Fruit fly (Drosophila melanogaster) whole organism, embryonic: Measurements from ENCODE around the gene fliI.

Experiments
- B-H1 ChIP-seq: fragments of 200-800 bp; sonication (Bioruptor generic); IDR thresholded peaks from 3 replicates; pipeline ENCODE4 v1.3.6; 2022; ENCODE audit warnings: missing biosample characterization, missing genetic modification characterization
- CG10209 ChIP-seq: fragments of 200-800 bp; sonication (Bioruptor generic); optimal IDR thresholded peaks from 3 replicates; lab custom pipeline; 2017; ENCODE audit warnings: missing biosample characterization, mild to moderate bottlenecking, missing genetic modification characterization, missing genetic modification reagents
- CG10654 ChIP-seq: fragments of 200-800 bp; sonication (Bioruptor generic); optimal IDR thresholded peaks from 2 replicates; lab custom pipeline; 2016; ENCODE audit warnings: missing biosample characterization, missing genetic modification characterization
- CG11398 ChIP-seq: fragments of 200-800 bp; sonication (Bioruptor generic); optimal IDR thresholded peaks from 2 replicates; lab custom pipeline; 2016; ENCODE audit warnings: missing biosample characterization, missing genetic modification characterization
- CG11560 ChIP-seq: fragments of 200-800 bp; sonication (Bioruptor generic); IDR thresholded peaks from 3 replicates; pipeline ENCODE4 v1.3.6; 2022; ENCODE audit warnings: missing biosample characterization, missing genetic modification characterization
- CG11696 ChIP-seq: fragments of 200-800 bp; sonication (Bioruptor generic); IDR thresholded peaks from 2 replicates; pipeline ENCODE4 v1.3.6; 2022; ENCODE audit warnings: missing biosample characterization, missing genetic modification characterization
- CG11723 ChIP-seq: fragments of 200-800 bp; sonication (Bioruptor generic); optimal IDR thresholded peaks from 2 replicates; lab custom pipeline; 2017; ENCODE audit warnings: missing biosample characterization, mild to moderate bottlenecking, missing genetic modification characterization
- CG12659 ChIP-seq: fragments of 200-800 bp; sonication (Bioruptor generic); optimal IDR thresholded peaks from 3 replicates; lab custom pipeline; 2017; ENCODE audit warnings: mild to moderate bottlenecking, missing biosample characterization, missing genetic modification reagents, missing genetic modification characterization
- CG14860 ChIP-seq: fragments of 200-800 bp; sonication (Bioruptor generic); IDR thresholded peaks from 3 replicates; pipeline ENCODE4 v1.3.6; 2022; ENCODE audit warnings: missing biosample characterization, missing genetic modification characterization; ENCODE audit not compliant: partially characterized antibody
- CG15479 ChIP-seq: fragments of 200-800 bp; sonication (Bioruptor generic); optimal IDR thresholded peaks from 3 replicates; lab custom pipeline; 2019; ENCODE audit warnings: missing biosample characterization, mild to moderate bottlenecking, missing genetic modification characterization, moderate library complexity
- CG2116 ChIP-seq: fragments of 200-800 bp; sonication (Bioruptor generic); optimal IDR thresholded peaks from 3 replicates; lab custom pipeline; 2018; ENCODE audit warnings: missing biosample characterization, mild to moderate bottlenecking, missing genetic modification characterization
- CG31365 ChIP-seq: fragments of 200-800 bp; sonication (Bioruptor generic); optimal IDR thresholded peaks from 2 replicates; lab custom pipeline; 2018; ENCODE audit warnings: missing biosample characterization, mild to moderate bottlenecking, missing genetic modification characterization
- CG31441 ChIP-seq: fragments of 200-800 bp; sonication (Bioruptor generic); IDR thresholded peaks from 2 replicates; pipeline ENCODE4 v1.3.6; 2022; ENCODE audit warnings: missing biosample characterization, missing genetic modification characterization
- CG42726 ChIP-seq: fragments of 200-800 bp; sonication (Bioruptor generic); IDR thresholded peaks from 2 replicates; pipeline ENCODE4 v1.3.6; 2022; ENCODE audit warnings: missing biosample characterization, missing genetic modification characterization; ENCODE audit not compliant: partially characterized antibody
- CG7271 ChIP-seq: fragments of 200-800 bp; sonication (Bioruptor generic); optimal IDR thresholded peaks from 2 replicates; lab custom pipeline; 2018; ENCODE audit warnings: missing biosample characterization, mild to moderate bottlenecking, missing genetic modification characterization, moderate library complexity
- CG7745 ChIP-seq: fragments of 200-800 bp; sonication (Bioruptor generic); optimal IDR thresholded peaks from 2 replicates; lab custom pipeline; 2018; ENCODE audit warnings: missing biosample characterization, mild to moderate bottlenecking, missing genetic modification characterization, moderate library complexity
- CG8388 ChIP-seq: fragments of 200-800 bp; sonication (Bioruptor generic); optimal IDR thresholded peaks from 2 replicates; lab custom pipeline; 2019; ENCODE audit warnings: missing biosample characterization, mild to moderate bottlenecking, missing genetic modification characterization, moderate library complexity
- CG8924 ChIP-seq: fragments of 200-800 bp; optimal IDR thresholded peaks from 3 replicates; lab custom pipeline; 2019; ENCODE audit warnings: missing biosample characterization, mild to moderate bottlenecking, missing genetic modification characterization, moderate library complexity
- CG9797 ChIP-seq: fragments of 200-800 bp; sonication (Bioruptor generic); optimal IDR thresholded peaks from 3 replicates; lab custom pipeline; 2018; ENCODE audit warnings: missing biosample characterization, mild to moderate bottlenecking, missing genetic modification characterization
- CG9932 ChIP-seq: fragments of 200-800 bp; sonication (Bioruptor generic); IDR thresholded peaks from 2 replicates; pipeline ENCODE4 v1.3.6; 2022; ENCODE audit warnings: missing biosample characterization, missing genetic modification characterization
- D ChIP-seq, 2 experiments: fragments of 200-800 bp in 1 of 2; fragments of >200 bp in 1 of 2; sonication (Bioruptor generic) in 1 of 2; optimal IDR thresholded peaks; 2 replicates in 1 of 2; 3 replicates in 1 of 2; lab custom pipeline; 2017; ENCODE audit warnings: mild to moderate bottlenecking in 1 of 2, missing biosample characterization in 1 of 2, missing genetic modification characterization in 1 of 2, missing genetic modification reagents in 1 of 2
- Drgx ChIP-seq: fragments of 200-800 bp; sonication (Bioruptor generic); IDR thresholded peaks from 2 replicates; pipeline ENCODE4 v1.3.6; 2022; ENCODE audit warnings: missing biosample characterization, missing genetic modification characterization
- Fer1 ChIP-seq: fragments of 200-800 bp; sonication (Bioruptor generic); optimal IDR thresholded peaks from 2 replicates; lab custom pipeline; 2017; ENCODE audit warnings: missing biosample characterization, mild to moderate bottlenecking, missing genetic modification characterization
- Fer3 ChIP-seq: fragments of 200-800 bp; sonication (Bioruptor generic); optimal IDR thresholded peaks from 2 replicates; lab custom pipeline; 2018; ENCODE audit warnings: missing biosample characterization, mild to moderate bottlenecking, missing genetic modification characterization, moderate library complexity
- Hmx ChIP-seq: fragments of 200-800 bp; sonication (Bioruptor generic); optimal IDR thresholded peaks from 2 replicates; lab custom pipeline; 2016; ENCODE audit warnings: missing biosample characterization, missing genetic modification characterization
- Med ChIP-seq: fragments of 200-800 bp; sonication (Bioruptor generic); peaks from one replicate; lab custom pipeline; 2016; ENCODE audit warnings: missing biosample characterization, missing genetic modification characterization, mild to moderate bottlenecking, inconsistent platforms, moderate library complexity
- Oli ChIP-seq: fragments of 200-800 bp; sonication (Bioruptor generic); optimal IDR thresholded peaks from 2 replicates; lab custom pipeline; 2018; ENCODE audit warnings: missing biosample characterization, mild to moderate bottlenecking, missing genetic modification characterization, moderate library complexity
- Rfx ChIP-seq: fragments of 200-800 bp; sonication (Bioruptor generic); IDR thresholded peaks from 2 replicates; pipeline ENCODE4 v1.3.6; 2022; ENCODE audit warnings: missing biosample characterization, missing genetic modification characterization
- Six4 ChIP-seq: fragments of 200-800 bp; sonication (Bioruptor generic); optimal IDR thresholded peaks from 2 replicates; lab custom pipeline; 2016; ENCODE audit warnings: missing biosample characterization, missing genetic modification characterization
- Sox100B ChIP-seq: fragments of 200-800 bp; sonication (Bioruptor generic); optimal IDR thresholded peaks from 3 replicates; lab custom pipeline; 2018; ENCODE audit warnings: missing biosample characterization, mild to moderate bottlenecking, missing genetic modification characterization
- Tbp ChIP-seq: fragments of >200 bp; optimal IDR thresholded peaks from 2 replicates; lab custom pipeline; 2018; ENCODE audit warnings: missing biosample characterization, missing genetic modification characterization
- Vsx1 ChIP-seq: fragments of 200-800 bp; sonication (Bioruptor generic); optimal IDR thresholded peaks from 2 replicates; lab custom pipeline; 2017; ENCODE audit warnings: missing biosample characterization, mild to moderate bottlenecking, missing genetic modification characterization, missing genetic modification reagents
- aop ChIP-seq: fragments of 200-800 bp; sonication (Bioruptor generic); IDR thresholded peaks from 2 replicates; pipeline ENCODE4 v1.3.6; 2022; ENCODE audit warnings: missing biosample characterization, missing genetic modification characterization
- ase ChIP-seq: fragments of 200-800 bp; sonication (Bioruptor generic); IDR thresholded peaks from 3 replicates; pipeline ENCODE4 v1.3.6; 2022; ENCODE audit warnings: missing biosample characterization, missing genetic modification characterization
- ci ChIP-seq: fragments of 200-800 bp; sonication (Bioruptor generic); IDR thresholded peaks from 3 replicates; pipeline ENCODE4 v1.3.6; 2022; ENCODE audit warnings: missing biosample characterization, missing genetic modification characterization
- dm ChIP-seq: fragments of 200-800 bp; sonication (Bioruptor generic); optimal IDR thresholded peaks from 3 replicates; lab custom pipeline; 2016; ENCODE audit warnings: missing biosample characterization, missing genetic modification characterization
- fd64A ChIP-seq: fragments of 200-800 bp; sonication (Bioruptor generic); optimal IDR thresholded peaks from 3 replicates; lab custom pipeline; 2018; ENCODE audit warnings: missing biosample characterization, mild to moderate bottlenecking, missing genetic modification characterization
- ftz-f1 ChIP-seq: fragments of 200-800 bp; sonication (Bioruptor generic); optimal IDR thresholded peaks from 2 replicates; lab custom pipeline; 2016; ENCODE audit warnings: missing biosample characterization, missing genetic modification characterization
- gcm2 ChIP-seq: fragments of 200-800 bp; sonication (Bioruptor generic); optimal IDR thresholded peaks from 2 replicates; lab custom pipeline; 2016; ENCODE audit warnings: missing biosample characterization, missing genetic modification characterization
- gfzf ChIP-seq: fragments of 200-800 bp; sonication (Bioruptor generic); optimal IDR thresholded peaks from 2 replicates; lab custom pipeline; 2016; ENCODE audit warnings: missing biosample characterization, mild to moderate bottlenecking, missing genetic modification characterization, moderate library complexity
- mld ChIP-seq: fragments of 200-800 bp; sonication (Bioruptor generic); IDR thresholded peaks from 3 replicates; pipeline ENCODE4 v1.3.6; 2022; ENCODE audit warnings: missing biosample characterization, missing genetic modification characterization; ENCODE audit not compliant: partially characterized antibody
- nerfin-2 ChIP-seq: fragments of 200-800 bp; sonication (Bioruptor generic); IDR thresholded peaks from 2 replicates; pipeline ENCODE4 v1.3.6; 2022; ENCODE audit warnings: missing biosample characterization, missing genetic modification characterization; ENCODE audit not compliant: partially characterized antibody
- p53 ChIP-seq: fragments of 200-800 bp; sonication (Bioruptor generic); optimal IDR thresholded peaks from 2 replicates; lab custom pipeline; 2016; ENCODE audit warnings: missing biosample characterization, missing genetic modification characterization
- peb ChIP-seq: fragments of 200-800 bp; sonication (Bioruptor generic); IDR thresholded peaks from 2 replicates; pipeline ENCODE4 v1.3.6; 2022; ENCODE audit warnings: missing biosample characterization, missing genetic modification characterization
- psq ChIP-seq: fragments of 200-800 bp; sonication (Bioruptor generic); optimal IDR thresholded peaks from 2 replicates; lab custom pipeline; 2017; ENCODE audit warnings: missing biosample characterization, missing genetic modification characterization
- pzg ChIP-seq: fragments of 200-800 bp; sonication (Bioruptor generic); optimal IDR thresholded peaks from 3 replicates; lab custom pipeline; 2018; ENCODE audit warnings: missing biosample characterization, mild to moderate bottlenecking, missing genetic modification characterization, moderate library complexity
- sd ChIP-seq: fragments of 200-800 bp; sonication (Bioruptor generic); optimal IDR thresholded peaks from 3 replicates; lab custom pipeline; 2018; ENCODE audit warnings: missing biosample characterization, mild to moderate bottlenecking, missing genetic modification characterization, moderate library complexity
- sqz ChIP-seq: fragments of 200-800 bp; sonication (Bioruptor generic); optimal IDR thresholded peaks from 3 replicates; lab custom pipeline; 2018; ENCODE audit warnings: missing biosample characterization, mild to moderate bottlenecking, missing genetic modification characterization
- twi ChIP-seq: fragments of 200-800 bp; optimal IDR thresholded peaks from 2 replicates; lab custom pipeline; 2019; ENCODE audit warnings: missing biosample characterization, mild to moderate bottlenecking, missing genetic modification characterization, moderate library complexity
- wor ChIP-seq: fragments of 200-800 bp; sonication (Bioruptor generic); IDR thresholded peaks from 2 replicates; pipeline ENCODE4 v1.3.6; 2022; ENCODE audit warnings: missing biosample characterization, missing genetic modification characterization

fliI gene

dm6 chrX:21345036-21345500 is 5.5 kb downstream of the fliI start, which contains the start of gene dod (continued):
- TF ChIP-seq CG10654 (GFP tag; lab: Kevin White, UChicago) (no peak), sqz (GFP tag; lab: Kevin White, UChicago) (no peak), ftz-f1 (GFP tag; lab: Kevin White, UChicago) (peak; percentile 9), Drgx (GFP tag; lab: Robert Waterston, UW) (peak; percentile 60), ci (peak; percentile 78), CG31441 (GFP tag; lab: Robert Waterston, UW) (no peak; the same call in 1 of the 2 replicates), nerfin-2 (GFP tag; lab: Robert Waterston, UW) (peak; percentile 70), pzg (peak; percentile 99), CG14860 (GFP tag; lab: Robert Waterston, UW) (peak; percentile 62; the same call in 2 of the 3 replicates), Oli (peak; percentile 42), CG9932 (GFP tag; lab: Robert Waterston, UW) (peak; percentile 73), Hmx (GFP tag; lab: Kevin White, UChicago) (no peak), CG11560 (tag; lab: Robert Waterston, UW) (peak; percentile 45; the same call in 2 of the 3 replicates), D (optimal IDR thresholded peaks at IDR 0.05; lab: Kevin White, UChicago) (no peak), D (GFP tag; optimal IDR thresholded peaks at IDR 0.05; lab: Kevin White, UChicago) (no peak), CG12659 (peak; percentile 83), CG10209 (GFP tag; lab: Kevin White, UChicago) (peak; percentile 21), ase (no peak), mld (GFP tag; lab: Robert Waterston, UW) (peak; percentile 69; the same call in 1 of the 3 replicates), CG11696 (GFP tag; lab: Robert Waterston, UW) (peak; percentile 99), CG11723 (no peak), Fer1 (GFP tag; lab: Kevin White, UChicago) (peak; percentile 63), Vsx1 (GFP tag; lab: Kevin White, UChicago) (no peak), Tbp (GFP tag; lab: Kevin White, UChicago) (no peak), CG8388 (GFP tag; lab: Kevin White, UChicago) (peak; percentile 20), CG42726 (GFP tag; lab: Robert Waterston, UW) (peak; percentile 83; the same call in 1 of the 2 replicates), gfzf (peak; percentile 95), Rfx (GFP tag; lab: Robert Waterston, UW) (peak; percentile 81), CG15479 (no peak), CG31365 (tag; lab: Kevin White, UChicago) (no peak), psq (GFP tag; lab: Kevin White, UChicago) (no peak), fd64A (GFP tag; lab: Kevin White, UChicago) (no peak), CG7745 (tag; lab: Kevin White, UChicago) (no peak), Sox100B (GFP tag; lab: Kevin White, UChicago) (no peak), B-H1 (GFP tag; lab: Robert Waterston, UW) (no peak), gcm2 (GFP tag; lab: Kevin White, UChicago) (no peak), Med (GFP tag; lab: Kevin White, UChicago) (peak; percentile 88), p53 (GFP tag; lab: Kevin White, UChicago) (no peak), peb (GFP tag; lab: Robert Waterston, UW) (no peak), aop (GFP tag; lab: Robert Waterston, UW) (peak; percentile 40; the same call in 1 of the 2 replicates), Six4 (GFP tag; lab: Kevin White, UChicago) (no peak), CG9797 (GFP tag; lab: Kevin White, UChicago) (peak; percentile 91), dm (peak; percentile 80), CG7271 (tag; lab: Kevin White, UChicago) (no peak), Fer3 (tag; lab: Kevin White, UChicago) (peak; percentile 33), wor (GFP tag; lab: Robert Waterston, UW) (no peak), CG11398 (GFP tag; lab: Kevin White, UChicago) (no peak), sd (tag; lab: Kevin White, UChicago) (peak; percentile 93), twi (no peak), CG2116 (GFP tag; lab: Kevin White, UChicago) (peak; percentile 72), CG8924 (tag; lab: Kevin White, UChicago) (peak; percentile 43)
